Fruit fly (Drosophila melanogaster) whole organism, prepupa: ENCODE results near the gene Or85a.

Experiments
- CG10631 ChIP-seq: fragments of 200-800 bp; sonication (Bioruptor generic); optimal IDR thresholded peaks from 2 replicates; lab custom pipeline; 2016; ENCODE audit warnings: missing biosample characterization, missing genetic modification characterization
- CG11762 ChIP-seq: fragments of 200-800 bp; sonication (Bioruptor generic); optimal IDR thresholded peaks from 3 replicates; lab custom pipeline; 2016; ENCODE audit warnings: missing biosample characterization, missing genetic modification characterization; ENCODE audit not compliant: insufficient read depth
- CG11902 ChIP-seq: fragments of 200-800 bp; sonication (Bioruptor generic); optimal IDR thresholded peaks from 3 replicates; lab custom pipeline; 2016; ENCODE audit warnings: missing biosample characterization, missing genetic modification characterization
- CG15336 ChIP-seq: fragments of 200-800 bp; sonication (Bioruptor generic); IDR thresholded peaks from 2 replicates; pipeline ENCODE4 v1.3.6; 2022; ENCODE audit warnings: missing biosample characterization, missing genetic modification characterization
- CG3032 ChIP-seq: fragments of 200-800 bp; optimal IDR thresholded peaks from 2 replicates; lab custom pipeline; 2019; ENCODE audit warnings: missing biosample characterization, mild to moderate bottlenecking, missing genetic modification characterization, moderate library complexity
- CG31627 ChIP-seq: fragments of 200-800 bp; sonication (Bioruptor generic); optimal IDR thresholded peaks from 3 replicates; lab custom pipeline; 2016; ENCODE audit warnings: missing biosample characterization, missing genetic modification characterization
- CG34406 ChIP-seq: fragments of 200-800 bp; sonication (Bioruptor generic); optimal IDR thresholded peaks from 3 replicates; lab custom pipeline; 2016; ENCODE audit warnings: missing biosample characterization, missing genetic modification characterization
- CG3919 ChIP-seq: fragments of 200-800 bp; sonication (Bioruptor generic); optimal IDR thresholded peaks from 3 replicates; lab custom pipeline; 2016; ENCODE audit warnings: missing biosample characterization, missing genetic modification characterization
- CG4318 ChIP-seq: fragments of 200-800 bp; sonication (Bioruptor generic); optimal IDR thresholded peaks from 3 replicates; lab custom pipeline; 2017; ENCODE audit warnings: missing biosample characterization, mild to moderate bottlenecking, missing genetic modification characterization
- CG6163 ChIP-seq: fragments of 200-800 bp; sonication (Bioruptor generic); IDR thresholded peaks from 3 replicates; pipeline ENCODE4 v1.3.6; 2022; ENCODE audit warnings: missing biosample characterization, missing genetic modification characterization
- CG6792 ChIP-seq: fragments of 200-800 bp; sonication (Bioruptor generic); optimal IDR thresholded peaks from 3 replicates; lab custom pipeline; 2016; ENCODE audit warnings: missing biosample characterization, missing genetic modification characterization
- CG8319 ChIP-seq: fragments of 200-800 bp; sonication (Bioruptor generic); optimal IDR thresholded peaks from 3 replicates; lab custom pipeline; 2016; ENCODE audit warnings: missing biosample characterization, missing genetic modification characterization
- CG9139 ChIP-seq: fragments of 200-800 bp; sonication (Bioruptor generic); optimal IDR thresholded peaks from 3 replicates; lab custom pipeline; 2017; ENCODE audit warnings: missing biosample characterization, mild to moderate bottlenecking, missing genetic modification characterization
- Eip75B ChIP-seq: fragments of 200-800 bp; sonication (Bioruptor generic); optimal IDR thresholded peaks from 3 replicates; lab custom pipeline; 2016; ENCODE audit warnings: missing biosample characterization, missing genetic modification characterization
- Eip93F ChIP-seq: fragments of 200-800 bp; sonication (Bioruptor generic); optimal IDR thresholded peaks from 2 replicates; lab custom pipeline; 2016; ENCODE audit warnings: missing biosample characterization, mild to moderate bottlenecking, missing genetic modification characterization
- Ets21C ChIP-seq: fragments of 200-800 bp; sonication (Bioruptor generic); optimal IDR thresholded peaks from 3 replicates; lab custom pipeline; 2016; ENCODE audit warnings: missing biosample characterization, missing genetic modification characterization
- Ets96B ChIP-seq: fragments of 200-800 bp; optimal IDR thresholded peaks from 2 replicates; lab custom pipeline; 2019; ENCODE audit warnings: missing biosample characterization, mild to moderate bottlenecking, missing genetic modification characterization, moderate library complexity
- Hr39 ChIP-seq: fragments of 200-800 bp; sonication (Bioruptor generic); optimal IDR thresholded peaks from 2 replicates; lab custom pipeline; 2016; ENCODE audit warnings: missing biosample characterization, missing genetic modification characterization
- Hr4 ChIP-seq: fragments of 200-800 bp; sonication (Bioruptor generic); optimal IDR thresholded peaks from 3 replicates; lab custom pipeline; 2016; ENCODE audit warnings: missing biosample characterization, missing genetic modification characterization
- Lpt ChIP-seq: fragments of 200-800 bp; sonication (Bioruptor generic); optimal IDR thresholded peaks from 3 replicates; lab custom pipeline; 2016; ENCODE audit warnings: missing biosample characterization, missing genetic modification characterization
- Met ChIP-seq: fragments of 200-800 bp; sonication (Bioruptor generic); optimal IDR thresholded peaks from 3 replicates; lab custom pipeline; 2016; ENCODE audit warnings: missing biosample characterization, missing genetic modification characterization
- OdsH ChIP-seq: fragments of 200-800 bp; sonication (Bioruptor generic); optimal IDR thresholded peaks from 3 replicates; lab custom pipeline; 2016; ENCODE audit warnings: missing biosample characterization, missing genetic modification characterization
- Smox ChIP-seq: fragments of 200-800 bp; sonication (Bioruptor generic); optimal IDR thresholded peaks from 3 replicates; lab custom pipeline; 2016; ENCODE audit warnings: missing biosample characterization, missing genetic modification characterization
- Sox102F ChIP-seq: fragments of 200-800 bp; sonication (Bioruptor generic); optimal IDR thresholded peaks from 2 replicates; lab custom pipeline; 2016; ENCODE audit warnings: missing biosample characterization, mild to moderate bottlenecking, missing genetic modification characterization
- Sox14 ChIP-seq: fragments of 200-800 bp; sonication (Bioruptor generic); optimal IDR thresholded peaks from 3 replicates; lab custom pipeline; 2016; ENCODE audit warnings: missing biosample characterization, missing genetic modification characterization
- achi ChIP-seq: fragments of 200-800 bp; sonication (Bioruptor generic); optimal IDR thresholded peaks from 3 replicates; lab custom pipeline; 2016; ENCODE audit warnings: missing biosample characterization, missing genetic modification characterization
- acj6 ChIP-seq: fragments of 200-800 bp; sonication (Bioruptor generic); optimal IDR thresholded peaks from 3 replicates; lab custom pipeline; 2016; ENCODE audit warnings: missing biosample characterization, missing genetic modification characterization
- cyc ChIP-seq: fragments of 200-800 bp; sonication (Bioruptor generic); optimal IDR thresholded peaks from 3 replicates; lab custom pipeline; 2016; ENCODE audit warnings: missing biosample characterization, missing genetic modification characterization
- dac ChIP-seq: fragments of 200-800 bp; sonication (Bioruptor generic); optimal IDR thresholded peaks from 2 replicates; lab custom pipeline; 2017; ENCODE audit warnings: missing biosample characterization, mild to moderate bottlenecking, missing genetic modification characterization
- esn ChIP-seq: fragments of 200-800 bp; sonication (Bioruptor generic); optimal IDR thresholded peaks from 2 replicates; lab custom pipeline; 2016; ENCODE audit warnings: missing biosample characterization, mild to moderate bottlenecking, missing genetic modification characterization, moderate library complexity
- fd59A ChIP-seq: fragments of 200-800 bp; sonication (Bioruptor generic); optimal IDR thresholded peaks from 2 replicates; lab custom pipeline; 2017; ENCODE audit warnings: missing biosample characterization, mild to moderate bottlenecking, missing genetic modification characterization, missing genetic modification reagents
- fd85E ChIP-seq: fragments of 200-800 bp; sonication (Bioruptor generic); optimal IDR thresholded peaks from 3 replicates; lab custom pipeline; 2016; ENCODE audit warnings: missing biosample characterization, missing genetic modification characterization
- lz ChIP-seq: fragments of 200-800 bp; sonication (Bioruptor generic); optimal IDR thresholded peaks from 3 replicates; lab custom pipeline; 2016; ENCODE audit warnings: missing biosample characterization, missing genetic modification characterization
- ss ChIP-seq, 2 experiments: fragments of 200-800 bp; sonication (Bioruptor generic); optimal IDR thresholded peaks; 2 replicates in 1 of 2; 3 replicates in 1 of 2; lab custom pipeline; 2017 to 2018; ENCODE audit warnings: mild to moderate bottlenecking in 2 of 2, missing biosample characterization in 2 of 2, missing genetic modification characterization in 2 of 2, moderate library complexity in 1 of 2
- svp ChIP-seq: fragments of 200-800 bp; sonication (Bioruptor generic); peaks from one replicate; lab custom pipeline; 2016; ENCODE audit warnings: missing biosample characterization, missing genetic modification characterization
- topi ChIP-seq: fragments of 200-800 bp; sonication (Bioruptor generic); optimal IDR thresholded peaks from 3 replicates; lab custom pipeline; 2016; ENCODE audit warnings: missing biosample characterization, missing genetic modification characterization

Gene Or85a

dm6 chr3R:8321447-8321846, at the start of gene Or85a:
Gene Or85a, plus strand, starts transcription at chr3R:8321747.
- TF ChIP-seq fd59A (no peak), CG11902 (GFP tag; lab: Kevin White, UChicago) (no peak), achi (GFP tag; lab: Kevin White, UChicago) (no peak), Ets21C (GFP tag; lab: Kevin White, UChicago) (no peak), acj6 (no peak), CG31627 (GFP tag; lab: Kevin White, UChicago) (no peak), CG11762 (GFP tag; lab: Kevin White, UChicago) (no peak), Sox14 (GFP tag; lab: Kevin White, UChicago) (no peak), Lpt (GFP tag; lab: Kevin White, UChicago) (no peak), CG8319 (GFP tag; lab: Kevin White, UChicago) (no peak)

- peak; percentile 65 for TF ChIP-seq lz
- TF ChIP-seq Eip93F: no peak
- TF ChIP-seq topi (GFP tag; lab: Kevin White, UChicago): peak; percentile 70
- no peak for TF ChIP-seq CG3919 (GFP tag; lab: Kevin White, UChicago)
- peak; percentile 69 for TF ChIP-seq Hr39 (GFP tag; lab: Kevin White, UChicago)
- TF ChIP-seq CG6792 (GFP tag; lab: Kevin White, UChicago): peak; percentile 31
- no peak for TF ChIP-seq CG3032 (tag; lab: Kevin White, UChicago)
- TF ChIP-seq fd59A: no peak
- peak; percentile 68 for TF ChIP-seq Met
- no peak for TF ChIP-seq Ets96B (tag; lab: Kevin White, UChicago)
- TF ChIP-seq esn (GFP tag; lab: Kevin White, UChicago): peak; percentile 72
- peak; percentile 73 for TF ChIP-seq Smox (GFP tag; lab: Kevin White, UChicago)
- peak; percentile 100 for TF ChIP-seq svp (GFP tag; lab: Kevin White, UChicago)
- no peak for TF ChIP-seq Eip75B (GFP tag; lab: Kevin White, UChicago)
- peak; percentile 74 for TF ChIP-seq cyc (GFP tag; lab: Kevin White, UChicago)
- TF ChIP-seq CG4318: no peak
- no peak for TF ChIP-seq CG15336 (GFP tag; lab: Robert Waterston, UW)
- no peak for TF ChIP-seq fd85E (GFP tag; lab: Kevin White, UChicago)
- TF ChIP-seq CG34406 (GFP tag; lab: Kevin White, UChicago): peak; percentile 42
- TF ChIP-seq Ets21C (GFP tag; lab: Kevin White, UChicago): peak; percentile 62
- TF ChIP-seq CG31627 (GFP tag; lab: Kevin White, UChicago): peak; percentile 64
- no peak for TF ChIP-seq Hr4 (GFP tag; lab: Kevin White, UChicago)
- TF ChIP-seq CG9139 (GFP tag; lab: Kevin White, UChicago): no peak
- TF ChIP-seq Sox102F (GFP tag; lab: Kevin White, UChicago): peak; percentile 75
Measured at dm6 chr3R:8272573-8273165, 48.9 kb upstream of the Or85a start.

dm6 chr3R:8275031-8275430, 46.5 kb upstream of the Or85a start:
- no peak for TF ChIP-seq fd59A
- TF ChIP-seq OdsH (GFP tag; lab: Kevin White, UChicago): no peak
- no peak for TF ChIP-seq CG10631 (GFP tag; lab: Kevin White, UChicago)
- no peak for TF ChIP-seq dac
- no peak for TF ChIP-seq Sox102F (GFP tag; lab: Kevin White, UChicago)
- no peak for TF ChIP-seq CG3032 (tag; lab: Kevin White, UChicago)
- no peak for TF ChIP-seq CG3919 (GFP tag; lab: Kevin White, UChicago)
- no peak for TF ChIP-seq Met

dm6 chr3R:8277494-8278293, 43.9 kb upstream of the Or85a start, which contains the start of gene ato:
Gene ato, plus strand, starts transcription at chr3R:8278052.
- TF ChIP-seq ss (GFP tag; optimal IDR thresholded peaks at IDR 0.05; lab: Kevin White, UChicago) (peak in 1 of 2 experiments; percentile 5), lz (no peak), CG6163 (0 out of 3 replicates have a peak, but pooled peaks have one; percentile 18)
